Worm (Caenorhabditis elegans) whole organism, L4 larva: Measurements from ENCODE around the gene F08G12.5.

Source experiments
- Y48G9A.11 ChIP-seq: fragments of 200-800 bp; sonication (Bioruptor generic); IDR thresholded peaks from 2 replicates; pipeline ENCODE4 v1.3.6; 2022; ENCODE audit warnings: missing genetic modification reagents, missing genetic modification characterization, missing compliant biosample characterization
- ZK337.2 ChIP-seq: fragments of 200-800 bp; sonication (Bioruptor generic); IDR thresholded peaks from 2 replicates; pipeline ENCODE4 v1.3.6; 2022; ENCODE audit warnings: missing genetic modification reagents, missing genetic modification characterization, missing compliant biosample characterization
- aly-2 ChIP-seq: sonication (generic microtip); optimal IDR thresholded peaks from 2 replicates; lab custom pipeline; 2018; ENCODE audit warnings: missing biosample characterization, missing genetic modification characterization
- dmd-6 ChIP-seq: fragments of 200-800 bp; sonication (Bioruptor generic); IDR thresholded peaks from 2 replicates; pipeline ENCODE4 v1.3.6; 2022; ENCODE audit warnings: missing genetic modification reagents, missing genetic modification characterization, missing compliant biosample characterization
- lin-1 ChIP-seq: fragments of 200-800 bp; sonication (Bioruptor generic); IDR thresholded peaks from 2 replicates; pipeline ENCODE4 v1.3.6; 2022; ENCODE audit warnings: missing genetic modification reagents, missing genetic modification characterization, missing compliant biosample characterization
- lin-13 ChIP-seq: fragments of 150-350 bp; optimal IDR thresholded peaks from 2 replicates; lab custom pipeline; 2014; ENCODE audit warnings: missing biosample characterization, missing genetic modification reagents, missing genetic modification characterization
- lsy-2 ChIP-seq, 2 experiments: fragments of 150-350 bp in 1 of 2; sonication (generic microtip) in 1 of 2; optimal IDR thresholded peaks; 2 replicates each; lab custom pipeline; 2014 to 2017; ENCODE audit warnings: missing biosample characterization in 2 of 2, missing genetic modification characterization in 2 of 2

DNA sequence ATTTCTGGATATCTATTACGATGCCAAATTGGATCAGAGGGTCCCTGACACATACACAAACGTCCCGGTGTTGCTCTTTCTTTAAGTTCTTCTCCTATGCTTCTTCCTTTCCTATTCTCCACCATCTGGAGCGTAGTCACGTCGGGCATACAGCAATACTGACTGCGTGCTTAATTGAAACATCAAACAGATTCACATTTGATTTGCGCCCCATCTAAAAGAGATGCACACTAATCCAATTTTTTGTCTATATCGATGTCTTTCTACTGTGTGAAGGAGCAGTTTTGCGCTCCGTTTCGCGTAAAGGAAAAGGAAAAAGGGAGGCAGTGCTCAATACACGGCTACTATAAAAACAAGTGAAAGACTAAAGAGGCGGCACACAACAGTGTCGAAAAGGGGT lies 18.6 kb upstream of the F08G12.5 start:
- TF ChIP-seq lsy-2 (tag; optimal IDR thresholded peaks at IDR 0.05; lab: Kevin White, UChicago) (no peak), ZK337.2 (GFP tag; lab: Robert Waterston, UW) (no peak), lin-1 (no peak), dmd-6 (GFP tag; lab: Robert Waterston, UW) (no peak), lin-13 (no peak), Y48G9A.11 (no peak), aly-2 (tag; lab: Kevin White, UChicago) (no peak)
